Worm (Caenorhabditis elegans): ENCODE data around the gene pks-1.
A peak's percentile ranks its signal among the peaks of the same experiment; 100 is the strongest.

DNA sequence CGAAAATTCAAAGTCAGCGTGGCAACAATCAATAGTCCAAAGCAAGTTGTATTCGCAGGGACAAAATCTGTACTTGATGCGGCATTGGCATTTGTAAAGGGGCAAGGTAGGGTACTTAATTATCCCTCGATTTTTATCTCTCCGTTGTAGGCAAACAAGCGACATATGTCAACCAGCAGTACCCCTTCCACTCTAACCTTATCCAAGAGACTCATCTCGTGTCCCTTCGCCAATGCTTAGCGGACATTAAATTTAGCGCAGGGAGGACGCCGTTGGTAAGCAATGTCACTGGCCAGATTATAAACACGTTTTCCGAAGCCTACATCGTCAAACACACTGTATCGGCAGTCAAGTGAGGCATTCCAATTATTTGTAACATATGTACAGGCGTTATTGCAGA lies 15.7 kb downstream of the pks-1 start:
- TF ChIP-seq dao-5 (tag; optimal IDR thresholded peaks at IDR 0.05): peak; percentile 93
- TF ChIP-seq him-1 (tag; optimal IDR thresholded peaks at IDR 0.05): peak; percentile 98
- no peak for TF ChIP-seq W03F9.2 (tag; optimal IDR thresholded peaks at IDR 0.05)

Measured in whole organism, L4/young adult.